Fruit fly (Drosophila melanogaster) whole organism, adult: Measurements from ENCODE around the gene CG12171.

Experiments used
- CG11617 ChIP-seq: fragments of 200-800 bp; sonication (Bioruptor generic); optimal IDR thresholded peaks from 2 replicates; lab custom pipeline; 2017; ENCODE audit warnings: mild to moderate bottlenecking, missing biosample characterization, missing genetic modification reagents, missing genetic modification characterization
- CG12768 ChIP-seq: fragments of 200-800 bp; sonication (Bioruptor generic); optimal IDR thresholded peaks from 2 replicates; lab custom pipeline; 2017; ENCODE audit warnings: missing biosample characterization, missing genetic modification characterization, mild to moderate bottlenecking, moderate library complexity, missing genetic modification reagents
- CG14711 ChIP-seq: fragments of 200-800 bp; sonication (Bioruptor generic); optimal IDR thresholded peaks from 2 replicates; lab custom pipeline; 2018; ENCODE audit warnings: missing biosample characterization, mild to moderate bottlenecking, missing genetic modification characterization, moderate library complexity
- CG1620 ChIP-seq: fragments of 200-800 bp; sonication (Bioruptor generic); optimal IDR thresholded peaks from 2 replicates; lab custom pipeline; 2016; ENCODE audit warnings: missing biosample characterization, missing genetic modification characterization
- CG33017 ChIP-seq: fragments of 200-800 bp; sonication (Bioruptor generic); optimal IDR thresholded peaks from 2 replicates; lab custom pipeline; 2018; ENCODE audit warnings: missing biosample characterization, mild to moderate bottlenecking, missing genetic modification characterization, moderate library complexity
- CG5204 ChIP-seq: fragments of 200-800 bp; sonication (Bioruptor generic); optimal IDR thresholded peaks from 2 replicates; lab custom pipeline; 2016; ENCODE audit warnings: missing biosample characterization, missing genetic modification characterization
- CG7045 ChIP-seq: fragments of 200-800 bp; sonication (Bioruptor generic); optimal IDR thresholded peaks from 2 replicates; lab custom pipeline; 2017; ENCODE audit warnings: missing biosample characterization, mild to moderate bottlenecking, missing genetic modification characterization
- CG7101 ChIP-seq: fragments of 200-800 bp; sonication (Bioruptor generic); optimal IDR thresholded peaks from 2 replicates; lab custom pipeline; 2018; ENCODE audit warnings: missing biosample characterization, mild to moderate bottlenecking, missing genetic modification characterization, moderate library complexity
- Clk ChIP-seq: fragments of 200-800 bp; sonication (Bioruptor generic); optimal IDR thresholded peaks from 2 replicates; lab custom pipeline; 2017; ENCODE audit warnings: missing biosample characterization, missing genetic modification characterization
- Crg-1 ChIP-seq: fragments of 200-800 bp; sonication (Bioruptor generic); optimal IDR thresholded peaks from 2 replicates; lab custom pipeline; 2016; ENCODE audit warnings: missing biosample characterization, missing genetic modification characterization
- Hr96 ChIP-seq: fragments of 200-800 bp; sonication (Bioruptor generic); optimal IDR thresholded peaks from 2 replicates; lab custom pipeline; 2016; ENCODE audit warnings: missing biosample characterization, missing genetic modification characterization
- Mnt ChIP-seq: fragments of 200-800 bp; sonication (Bioruptor generic); optimal IDR thresholded peaks from 2 replicates; lab custom pipeline; 2016; ENCODE audit warnings: missing biosample characterization, mild to moderate bottlenecking, missing genetic modification characterization
- bab1 ChIP-seq: fragments of 200-800 bp; sonication (Bioruptor generic); optimal IDR thresholded peaks from 3 replicates; lab custom pipeline; 2019; ENCODE audit warnings: missing biosample characterization, mild to moderate bottlenecking, missing genetic modification characterization, moderate library complexity
- cic ChIP-seq: fragments of 200-800 bp; sonication (Bioruptor generic); optimal IDR thresholded peaks from 2 replicates; lab custom pipeline; 2017; ENCODE audit warnings: missing biosample characterization, mild to moderate bottlenecking, missing genetic modification characterization, moderate library complexity
- cnc ChIP-seq, 2 experiments: fragments of >200 bp; optimal IDR thresholded peaks; 2 replicates each; lab custom pipeline; 2017
- kay ChIP-seq: fragments of 200-800 bp; sonication (Bioruptor generic); peaks from one replicate; lab custom pipeline; 2016; ENCODE audit warnings: missing biosample characterization, missing genetic modification characterization, borderline replicate concordance
- ovo ChIP-seq: fragments of 200-800 bp; sonication (Bioruptor generic); optimal IDR thresholded peaks from 2 replicates; lab custom pipeline; 2016; ENCODE audit warnings: missing biosample characterization, missing genetic modification characterization
- pad ChIP-seq: fragments of 200-800 bp; sonication (Bioruptor generic); optimal IDR thresholded peaks from 3 replicates; lab custom pipeline; 2017; ENCODE audit warnings: missing biosample characterization, missing genetic modification characterization, mild to moderate bottlenecking, moderate library complexity, missing genetic modification reagents
- tj ChIP-seq: fragments of 200-800 bp; sonication (Bioruptor generic); optimal IDR thresholded peaks from 3 replicates; lab custom pipeline; 2017; ENCODE audit warnings: missing biosample characterization, mild to moderate bottlenecking, missing genetic modification characterization, moderate library complexity
- toe ChIP-seq: fragments of 200-800 bp; sonication (Bioruptor generic); optimal IDR thresholded peaks from 2 replicates; lab custom pipeline; 2016; ENCODE audit warnings: missing biosample characterization, missing genetic modification characterization

Gene CG12171

dm6 chr3R:5608422-5608821 is 25.0 kb upstream of the CG12171 start:
- TF ChIP-seq Clk (GFP tag; lab: Kevin White, UChicago) (no peak), Hr96 (GFP tag; lab: Kevin White, UChicago) (no peak), CG7045 (GFP tag; lab: Kevin White, UChicago) (no peak), CG5204 (GFP tag; lab: Kevin White, UChicago) (no peak), CG1620 (GFP tag; lab: Kevin White, UChicago) (no peak), cnc (optimal IDR thresholded peaks at IDR 0.05; lab: Kevin White, UChicago) (no peak), CG11617 (GFP tag; lab: Kevin White, UChicago) (no peak), CG12768 (no peak), CG33017 (tag; lab: Kevin White, UChicago) (no peak), pad (GFP tag; lab: Kevin White, UChicago) (no peak), ovo (GFP tag; lab: Kevin White, UChicago) (no peak), CG14711 (no peak)

DNA sequence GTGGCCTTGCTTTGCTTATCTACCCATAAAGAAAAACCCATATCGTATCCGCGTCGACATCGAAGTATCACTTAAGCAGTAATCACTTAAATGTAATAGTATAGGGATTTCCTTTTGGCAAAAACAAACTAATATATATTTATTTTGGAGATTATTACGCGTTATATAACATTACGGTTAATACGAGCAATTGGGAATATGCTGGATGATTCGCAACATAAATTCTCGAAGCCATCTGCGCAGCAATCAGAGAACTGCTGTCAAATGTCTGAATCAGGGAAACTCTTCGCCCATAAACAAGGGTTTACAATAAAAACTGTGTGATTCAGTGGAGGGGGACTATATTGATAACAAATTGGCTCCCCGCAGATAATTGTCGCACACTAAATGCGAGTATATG is 22.8 kb upstream of the CG12171 start:
- no peak for TF ChIP-seq Mnt (GFP tag; lab: Kevin White, UChicago)
- no peak for TF ChIP-seq CG12768
- no peak for TF ChIP-seq bab1 (GFP tag; lab: Kevin White, UChicago)
- no peak for TF ChIP-seq cnc (optimal IDR thresholded peaks at IDR 0.05; lab: Kevin White, UChicago)
- no peak for TF ChIP-seq kay (GFP tag; lab: Kevin White, UChicago)
- no peak for TF ChIP-seq Clk (GFP tag; lab: Kevin White, UChicago)
- TF ChIP-seq CG11617 (GFP tag; lab: Kevin White, UChicago): no peak
- no peak for TF ChIP-seq CG5204 (GFP tag; lab: Kevin White, UChicago)
- no peak for TF ChIP-seq cic (GFP tag; lab: Kevin White, UChicago)
- TF ChIP-seq toe: no peak
- no peak for TF ChIP-seq Crg-1
- no peak for TF ChIP-seq CG7045 (GFP tag; lab: Kevin White, UChicago)
- no peak for TF ChIP-seq CG7101
- TF ChIP-seq pad (GFP tag; lab: Kevin White, UChicago): no peak
- TF ChIP-seq tj (GFP tag; lab: Kevin White, UChicago): no peak

- peak; percentile 0 for TF ChIP-seq pad (GFP tag; lab: Kevin White, UChicago)
- TF ChIP-seq CG12768: no peak
Observed at dm6 chr3R:5611167-5611566, 22.3 kb upstream of the CG12171 start.

- no peak for TF ChIP-seq tj (GFP tag; lab: Kevin White, UChicago)
- TF ChIP-seq CG5204 (GFP tag; lab: Kevin White, UChicago): no peak
- no peak for TF ChIP-seq kay (GFP tag; lab: Kevin White, UChicago)
- TF ChIP-seq Clk (GFP tag; lab: Kevin White, UChicago): no peak
Observed at dm6 chr3R:5611733-5612132, 21.7 kb upstream of the CG12171 start.

DNA sequence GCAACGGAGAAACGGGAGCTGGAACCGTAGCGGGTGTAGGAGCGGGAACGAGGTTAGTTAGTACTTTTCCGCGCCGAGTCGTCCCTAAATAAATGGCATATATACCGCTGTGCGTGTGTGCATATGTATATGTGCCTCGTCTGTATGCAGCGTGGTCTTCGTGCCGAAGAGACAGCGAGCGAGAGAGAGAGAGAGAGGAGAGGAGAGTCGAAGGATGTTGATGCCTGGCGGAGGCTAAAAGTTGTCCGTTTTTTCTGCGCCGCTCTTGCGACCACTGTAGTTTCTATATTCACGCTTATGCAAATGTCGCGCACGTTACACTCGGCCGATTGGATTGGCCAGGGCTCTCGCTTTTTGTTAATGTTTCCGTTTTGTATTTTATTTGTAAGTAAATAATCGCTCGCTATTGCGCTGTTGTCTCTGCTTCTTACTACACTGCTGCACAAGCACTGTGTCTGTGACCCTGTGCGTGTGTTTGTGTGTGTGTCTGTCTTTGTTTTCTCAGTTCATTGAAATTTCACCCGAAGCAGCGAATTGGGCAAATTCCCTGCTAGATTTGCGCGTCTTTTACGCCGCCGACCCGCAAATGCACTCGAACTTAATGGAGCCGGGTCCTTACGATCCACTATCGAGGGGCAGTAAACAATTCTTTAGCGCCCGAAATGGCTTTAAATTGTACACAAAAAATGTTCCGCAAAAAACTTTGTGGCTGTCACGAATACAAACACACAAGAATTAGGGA is 20.9 kb upstream of the CG12171 start, which contains the start of gene Rga:
Gene Rga (minus strand): TSS at position 741 of the 742 bp plus-strand sequence.
- TF ChIP-seq CG33017 (tag; lab: Kevin White, UChicago) (no peak), tj (GFP tag; lab: Kevin White, UChicago) (peak; percentile 2)

DNA sequence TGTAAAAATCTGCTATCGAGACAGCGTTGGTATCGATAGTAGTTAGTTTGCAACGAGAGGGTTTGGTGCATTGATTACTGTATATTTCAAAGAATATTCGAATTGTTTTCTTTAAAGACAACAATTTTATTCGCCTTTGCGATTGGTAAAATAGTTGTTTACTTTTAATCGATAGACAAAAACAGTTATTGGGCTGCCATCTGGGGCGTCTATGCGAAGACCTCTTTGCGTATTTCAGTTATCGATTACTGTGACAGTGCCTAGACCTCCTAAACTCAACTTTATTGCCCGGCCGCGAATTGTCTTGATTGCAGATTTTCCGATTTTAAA is 20.3 kb upstream of the CG12171 start, which contains the start of gene Atu:
Gene Atu (plus strand): TSS at position 245 of the 330 bp plus-strand sequence.
- no peak for TF ChIP-seq kay (GFP tag; lab: Kevin White, UChicago)
- TF ChIP-seq pad (GFP tag; lab: Kevin White, UChicago): peak; percentile 5
- TF ChIP-seq Clk (GFP tag; lab: Kevin White, UChicago): no peak
- TF ChIP-seq CG5204 (GFP tag; lab: Kevin White, UChicago): no peak
- no peak for TF ChIP-seq CG33017 (tag; lab: Kevin White, UChicago)
- TF ChIP-seq bab1 (GFP tag; lab: Kevin White, UChicago): peak; percentile 40
- TF ChIP-seq ovo (GFP tag; lab: Kevin White, UChicago): peak; percentile 46
- peak; percentile 36 for TF ChIP-seq Mnt (GFP tag; lab: Kevin White, UChicago)
- TF ChIP-seq tj (GFP tag; lab: Kevin White, UChicago): peak; percentile 26
- TF ChIP-seq CG11617 (GFP tag; lab: Kevin White, UChicago): peak; percentile 59
- peak; percentile 7 for TF ChIP-seq CG12768
- TF ChIP-seq CG7045 (GFP tag; lab: Kevin White, UChicago): peak; percentile 23
- peak; percentile 23 for TF ChIP-seq CG7101
- TF ChIP-seq CG14711: no peak
- TF ChIP-seq cnc (optimal IDR thresholded peaks at IDR 0.05; lab: Kevin White, UChicago): no peak
- TF ChIP-seq Hr96 (GFP tag; lab: Kevin White, UChicago): no peak
- no peak for TF ChIP-seq CG1620 (GFP tag; lab: Kevin White, UChicago)
- no peak for TF ChIP-seq cic (GFP tag; lab: Kevin White, UChicago)
- no peak for TF ChIP-seq toe
- peak; percentile 14 for TF ChIP-seq Crg-1

dm6 chr3R:5615484-5615883 is 17.9 kb upstream of the CG12171 start:
- TF ChIP-seq CG33017 (tag; lab: Kevin White, UChicago) (no peak), bab1 (GFP tag; lab: Kevin White, UChicago) (no peak), CG12768 (no peak), Clk (GFP tag; lab: Kevin White, UChicago) (no peak), toe (no peak), Crg-1 (no peak), CG7045 (GFP tag; lab: Kevin White, UChicago) (no peak), CG14711 (no peak), CG7101 (no peak), CG11617 (GFP tag; lab: Kevin White, UChicago) (no peak), Hr96 (GFP tag; lab: Kevin White, UChicago) (no peak), tj (GFP tag; lab: Kevin White, UChicago) (no peak), cnc (optimal IDR thresholded peaks at IDR 0.05; lab: Kevin White, UChicago) (no peak), Mnt (GFP tag; lab: Kevin White, UChicago) (no peak), cic (GFP tag; lab: Kevin White, UChicago) (no peak), ovo (GFP tag; lab: Kevin White, UChicago) (no peak), kay (GFP tag; lab: Kevin White, UChicago) (no peak)
